Worm (Caenorhabditis elegans) whole organism, late embryonic: ENCODE data around the gene set-13.

Experiments used
- F13H6.1 ChIP-seq: sonication (generic microtip); optimal IDR thresholded peaks from 2 replicates; lab custom pipeline; 2016; ENCODE audit warnings: missing genetic modification characterization, missing compliant biosample characterization
- K09A11.1 ChIP-seq: sonication (generic microtip); optimal IDR thresholded peaks from 2 replicates; lab custom pipeline; 2017; ENCODE audit warnings: antibody characterized with exemption, mild to moderate bottlenecking, missing genetic modification characterization, missing compliant biosample characterization; ENCODE audit not compliant: insufficient read depth
- T23F11.4 ChIP-seq: fragments of 200-800 bp; sonication (Bioruptor generic); optimal IDR thresholded peaks from 2 replicates; lab custom pipeline; 2018; ENCODE audit warnings: mild to moderate bottlenecking, missing genetic modification characterization, missing compliant biosample characterization
- ceh-30 ChIP-seq: fragments of 150-350 bp; optimal IDR thresholded peaks from 2 replicates; lab custom pipeline; 2014; ENCODE audit warnings: missing biosample characterization, missing genetic modification characterization
- ceh-31 ChIP-seq: sonication (generic microtip); optimal IDR thresholded peaks from 2 replicates; lab custom pipeline; 2016; ENCODE audit warnings: missing genetic modification characterization, missing compliant biosample characterization
- ceh-34 ChIP-seq: sonication (generic microtip); optimal IDR thresholded peaks from 2 replicates; lab custom pipeline; 2016; ENCODE audit warnings: mild to moderate bottlenecking, missing genetic modification characterization, missing compliant biosample characterization
- ceh-48 ChIP-seq: sonication (generic microtip); optimal IDR thresholded peaks from 2 replicates; lab custom pipeline; 2016; ENCODE audit warnings: missing genetic modification characterization, inconsistent platforms, missing compliant biosample characterization
- ceh-9 ChIP-seq: sonication (generic microtip); optimal IDR thresholded peaks from 2 replicates; lab custom pipeline; 2016; ENCODE audit warnings: mild to moderate bottlenecking, missing genetic modification characterization, inconsistent platforms, missing compliant biosample characterization
- dmd-4 ChIP-seq: sonication (generic microtip); optimal IDR thresholded peaks from 2 replicates; lab custom pipeline; 2016; ENCODE audit warnings: borderline replicate concordance, missing genetic modification characterization, missing compliant biosample characterization
- elt-2 ChIP-seq: sonication (generic microtip); optimal IDR thresholded peaks from 2 replicates; lab custom pipeline; 2016; ENCODE audit warnings: missing genetic modification reagents, missing genetic modification characterization, missing compliant biosample characterization
- elt-4 ChIP-seq: sonication (generic microtip); optimal IDR thresholded peaks from 2 replicates; lab custom pipeline; 2016; ENCODE audit warnings: missing genetic modification characterization, missing compliant biosample characterization
- fkh-10 ChIP-seq: fragments of 150-350 bp; optimal IDR thresholded peaks from 2 replicates; lab custom pipeline; 2014; ENCODE audit warnings: missing biosample characterization, missing genetic modification reagents, missing genetic modification characterization
- hlh-13 ChIP-seq: fragments of 200-800 bp; sonication (Bioruptor generic); optimal IDR thresholded peaks from 2 replicates; lab custom pipeline; 2018; ENCODE audit warnings: mild to moderate bottlenecking, missing genetic modification characterization, missing compliant biosample characterization
- hlh-30 ChIP-seq: sonication (generic microtip); optimal IDR thresholded peaks from 2 replicates; lab custom pipeline; 2017; ENCODE audit warnings: antibody characterized with exemption, missing genetic modification characterization, missing compliant biosample characterization; ENCODE audit not compliant: insufficient read depth
- nfya-1 ChIP-seq: sonication (generic microtip); optimal IDR thresholded peaks from 2 replicates; lab custom pipeline; 2017; ENCODE audit warnings: missing genetic modification characterization, mild to moderate bottlenecking, missing compliant biosample characterization, antibody characterized with exemption, moderate library complexity
- npax-4 ChIP-seq: sonication (generic microtip); optimal IDR thresholded peaks from 2 replicates; lab custom pipeline; 2016; ENCODE audit warnings: missing genetic modification characterization, missing compliant biosample characterization
- pqm-1 ChIP-seq: sonication (generic microtip); optimal IDR thresholded peaks from 2 replicates; lab custom pipeline; 2016; ENCODE audit warnings: missing genetic modification characterization, missing compliant biosample characterization
- pros-1 ChIP-seq: fragments of 150-350 bp; optimal IDR thresholded peaks from 2 replicates; lab custom pipeline; 2014; ENCODE audit warnings: missing biosample characterization, missing genetic modification reagents, missing genetic modification characterization
- ref-2 ChIP-seq: sonication (generic microtip); optimal IDR thresholded peaks from 2 replicates; lab custom pipeline; 2016; ENCODE audit warnings: missing genetic modification characterization, missing compliant biosample characterization
- sox-4 ChIP-seq: sonication (generic microtip); optimal IDR thresholded peaks from 2 replicates; lab custom pipeline; 2017; ENCODE audit warnings: mild to moderate bottlenecking, missing genetic modification characterization, inconsistent platforms, missing compliant biosample characterization
- unc-42 ChIP-seq: sonication (generic microtip); optimal IDR thresholded peaks from 2 replicates; lab custom pipeline; 2016; ENCODE audit warnings: missing genotype, missing genetic modification characterization, missing compliant biosample characterization
- unc-55 ChIP-seq: sonication (generic microtip); optimal IDR thresholded peaks from 2 replicates; lab custom pipeline; 2017; ENCODE audit warnings: missing biosample characterization, missing genetic modification reagents, missing genetic modification characterization
- zip-5 ChIP-seq: sonication (generic microtip); optimal IDR thresholded peaks from 2 replicates; lab custom pipeline; 2016; ENCODE audit warnings: missing genetic modification characterization, missing compliant biosample characterization
- ztf-16 ChIP-seq: sonication (generic microtip); optimal IDR thresholded peaks from 2 replicates; lab custom pipeline; 2017; ENCODE audit warnings: missing genetic modification characterization, missing compliant biosample characterization

Gene set-13

ce11 chrII:2827859-2828403, 11.2 kb downstream of the set-13 start, which contains the start of gene K12H6.8:
Gene K12H6.8, plus strand, starts transcription at chrII:2827896.
- TF ChIP-seq hlh-13 (no peak), ceh-34 (tag; lab: Kevin White, UChicago) (no peak), elt-4 (tag; lab: Kevin White, UChicago) (peak; percentile 91)

- TF ChIP-seq sox-4 (tag; lab: Kevin White, UChicago) (no peak), fkh-10 (GFP tag; lab: Kevin White, UChicago) (no peak), pros-1 (no peak), dmd-4 (no peak), K09A11.1 (tag; lab: Kevin White, UChicago) (no peak), ztf-16 (tag; lab: Kevin White, UChicago) (no peak), pqm-1 (tag; lab: Kevin White, UChicago) (no peak), ref-2 (tag; lab: Kevin White, UChicago) (no peak), nfya-1 (tag; lab: Kevin White, UChicago) (no peak), ceh-48 (tag; lab: Kevin White, UChicago) (no peak), ceh-31 (tag; lab: Kevin White, UChicago) (no peak), F13H6.1 (tag; lab: Kevin White, UChicago) (no peak), unc-55 (GFP tag; lab: Kevin White, UChicago) (no peak), npax-4 (tag; lab: Kevin White, UChicago) (no peak)
These were observed 12.7 kb downstream of the set-13 start for ce11 chrII:2829482-2829881.

- no peak for TF ChIP-seq K09A11.1 (tag; lab: Kevin White, UChicago)
These were observed 13.4 kb downstream of the set-13 start for ce11 chrII:2830144-2830543.

- TF ChIP-seq unc-42 (tag; lab: Kevin White, UChicago), result peak; percentile 12
- no peak for TF ChIP-seq K09A11.1 (tag; lab: Kevin White, UChicago)
These were observed 14.4 kb downstream of the set-13 start, which contains the start of gene K12H6.6 for ce11 chrII:2831173-2831572. Gene K12H6.6, minus strand, starts transcription at chrII:2831233.

ce11 chrII:2832098-2832497, 15.3 kb downstream of the set-13 start:
- TF ChIP-seq unc-55 (GFP tag; lab: Kevin White, UChicago) (peak; percentile 14), ceh-9 (tag; lab: Kevin White, UChicago) (no peak)

ce11 chrII:2832539-2832938, 15.8 kb downstream of the set-13 start:
- TF ChIP-seq ceh-30 (peak; percentile 26), ceh-9 (tag; lab: Kevin White, UChicago) (no peak), hlh-30 (tag; lab: Kevin White, UChicago) (peak; percentile 57)

- TF ChIP-seq elt-2 (tag; lab: Kevin White, UChicago) (peak; percentile 90), unc-55 (GFP tag; lab: Kevin White, UChicago) (no peak)
These were observed 17.3 kb downstream of the set-13 start for ce11 chrII:2834105-2834504.

- TF ChIP-seq T23F11.4 (no peak), ceh-48 (tag; lab: Kevin White, UChicago) (no peak), ref-2 (tag; lab: Kevin White, UChicago) (no peak), zip-5 (tag; lab: Kevin White, UChicago) (no peak)
- TF ChIP-seq, all 69 proteins: peak for 0
These were observed 20.1 kb downstream of the set-13 start, which contains the start of gene K12H6.7 for ce11 chrII:2836853-2837252. Gene K12H6.7, minus strand, starts transcription at chrII:2836953.
